Fruit fly (Drosophila melanogaster) Kc167 (cell line): ENCODE data around the gene CG17562.

Source experiments
- Myc ChIP-seq: fragments of >200 bp; optimal IDR thresholded peaks from 2 replicates; lab custom pipeline; 2017; ENCODE audit warnings: missing external identifiers
- Sin3A ChIP-seq: fragments of >200 bp; optimal IDR thresholded peaks from 2 replicates; lab custom pipeline; 2018; ENCODE audit warnings: missing external identifiers
- h ChIP-seq: fragments of >200 bp; optimal IDR thresholded peaks from 3 replicates; lab custom pipeline; 2018; ENCODE audit warnings: missing external identifiers
- insv ChIP-seq: fragments of >200 bp; optimal IDR thresholded peaks from 3 replicates; lab custom pipeline; 2018; ENCODE audit warnings: missing external identifiers
- psq ChIP-seq: fragments of >200 bp; optimal IDR thresholded peaks from 2 replicates; lab custom pipeline; 2017; ENCODE audit warnings: missing external identifiers
- ttk ChIP-seq: sonication (Bioruptor generic); optimal IDR thresholded peaks from 2 replicates; lab custom pipeline; 2017; ENCODE audit warnings: missing external identifiers

CG17562 gene

DNA sequence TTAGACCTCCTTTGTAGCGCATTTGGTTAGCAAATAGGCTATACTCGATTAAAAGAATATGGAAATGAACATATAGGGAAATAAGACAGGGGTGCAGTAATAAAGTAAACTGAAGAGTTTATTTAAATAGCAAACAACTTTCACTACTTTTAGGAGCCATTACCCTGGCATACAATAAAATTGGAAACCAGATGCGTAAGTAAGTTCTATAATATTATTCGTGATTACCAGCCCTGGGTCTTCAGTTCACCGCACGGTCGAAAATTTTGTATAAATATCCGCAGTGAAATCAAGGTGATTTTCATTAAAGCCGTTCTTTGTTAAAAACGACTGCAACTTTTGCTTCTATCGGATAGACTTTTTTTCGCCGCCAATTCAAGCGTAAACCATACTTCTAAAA lies at the start of gene CG17562:
CG17562 (plus strand) TSS at position 301 of the 400 bp plus-strand sequence.
- TF ChIP-seq Myc (lab: Kevin White, UChicago) (no peak), psq (lab: Kevin White, UChicago) (no peak), h (no peak), insv (lab: Kevin White, UChicago) (no peak)

DNA sequence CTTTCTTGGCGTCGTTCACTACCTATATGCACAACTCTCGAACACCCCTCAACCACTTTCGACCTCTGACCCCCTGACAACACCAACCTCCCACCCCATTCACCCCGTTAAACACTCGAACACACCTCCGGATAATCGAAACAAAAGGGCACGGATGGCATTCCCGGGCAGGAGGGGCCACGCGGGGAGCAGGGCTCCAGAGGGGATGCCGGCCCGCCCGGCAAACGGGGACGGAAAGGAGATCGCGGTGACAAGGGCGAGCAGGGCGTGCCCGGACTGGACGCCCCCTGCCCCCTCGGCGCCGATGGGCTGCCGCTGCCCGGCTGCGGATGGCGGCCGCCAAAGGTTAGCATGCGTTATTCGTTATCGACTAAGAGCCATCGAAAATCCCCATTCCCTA lies 45.8 kb upstream of the CG17562 start:
- TF ChIP-seq ttk (lab: Kevin White, UChicago) = no peak
- no peak for TF ChIP-seq psq (lab: Kevin White, UChicago)
- TF ChIP-seq Sin3A (lab: Kevin White, UChicago) = no peak
- TF ChIP-seq insv (lab: Kevin White, UChicago) = no peak
- TF ChIP-seq h = no peak
- no peak for TF ChIP-seq Myc (lab: Kevin White, UChicago)

DNA sequence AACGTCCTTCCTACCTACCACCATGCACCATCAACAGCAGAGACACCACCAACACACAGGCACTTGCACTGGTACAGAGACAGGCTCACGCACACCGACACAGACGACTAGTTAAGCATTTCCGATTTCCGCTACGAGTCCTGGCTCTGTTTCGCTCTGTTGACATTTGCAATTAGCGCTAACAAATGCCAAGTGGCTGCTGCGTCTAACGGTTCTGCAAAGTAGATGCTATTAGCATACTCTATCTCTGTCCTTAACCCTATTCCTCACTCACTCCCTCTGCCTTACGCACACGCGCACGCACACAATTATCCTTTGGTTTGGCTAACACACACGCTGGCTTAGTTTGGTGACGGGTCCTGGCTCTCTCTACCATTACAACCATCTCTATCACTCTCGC lies 44.6 kb upstream of the CG17562 start:
- TF ChIP-seq Sin3A (lab: Kevin White, UChicago) (no peak), psq (lab: Kevin White, UChicago) (no peak), h (no peak), Myc (lab: Kevin White, UChicago) (no peak), ttk (lab: Kevin White, UChicago) (no peak), insv (lab: Kevin White, UChicago) (no peak)

DNA sequence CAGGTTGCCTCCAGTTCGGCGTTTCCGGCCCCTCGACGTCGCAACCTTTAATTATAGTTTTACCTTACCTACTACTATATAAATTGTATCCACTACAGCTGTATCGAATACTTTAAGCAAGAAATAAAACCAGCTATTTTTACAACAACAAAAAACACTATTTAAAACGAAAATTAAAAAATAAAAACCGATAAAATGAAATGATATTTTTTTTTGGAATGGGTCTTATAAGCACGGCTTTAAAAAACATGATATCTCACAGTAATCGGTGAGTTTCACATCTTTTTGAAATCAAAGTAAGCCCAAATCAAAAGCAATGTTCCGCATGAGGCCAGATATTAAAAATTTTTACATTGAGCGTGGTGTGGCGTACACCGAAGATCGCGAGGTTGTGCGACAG lies 43.9 kb upstream of the CG17562 start, which contains the start of gene CG14891:
CG14891 (plus strand) TSS at position 301 of the 400 bp plus-strand sequence.
- TF ChIP-seq Sin3A (lab: Kevin White, UChicago) (no peak), psq (lab: Kevin White, UChicago) (no peak), h (no peak), ttk (lab: Kevin White, UChicago) (no peak), insv (lab: Kevin White, UChicago) (no peak), Myc (lab: Kevin White, UChicago) (no peak)

DNA sequence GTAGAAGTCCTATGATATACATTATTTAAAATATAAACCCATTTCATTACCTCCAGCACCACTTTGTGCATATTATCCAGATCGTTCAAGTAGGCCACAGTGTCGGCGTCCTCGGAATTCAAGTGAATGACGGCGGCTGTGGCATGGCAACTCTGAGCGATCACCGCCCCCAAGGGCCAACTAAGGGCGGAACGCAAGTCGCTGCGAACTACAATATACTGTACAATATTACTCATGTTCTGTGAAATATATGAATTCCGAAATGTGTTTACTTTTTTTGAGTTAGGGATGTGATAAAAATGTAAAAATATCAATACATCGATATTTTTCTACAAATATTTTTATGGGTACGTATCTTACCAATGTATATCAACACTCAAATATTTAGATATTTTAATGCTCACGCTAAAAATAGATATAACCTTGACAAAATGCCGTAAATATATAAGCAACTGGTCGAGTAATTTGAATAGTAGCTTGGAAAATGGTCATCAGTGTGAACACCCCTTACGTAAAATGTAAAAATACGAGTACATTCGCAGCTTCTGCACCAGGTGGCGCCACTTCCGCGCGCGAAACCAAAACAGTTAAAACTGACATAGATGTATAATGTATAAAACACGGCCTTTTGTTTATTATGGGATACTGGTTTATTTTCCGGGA lies 41.5 kb upstream of the CG17562 start, which contains the start of gene CG14903:
CG14903 (minus strand) TSS at position 270 of the 663 bp plus-strand sequence.
- TF ChIP-seq insv (lab: Kevin White, UChicago) (no peak), h (no peak), Sin3A (lab: Kevin White, UChicago) (no peak), ttk (lab: Kevin White, UChicago) (no peak), Myc (lab: Kevin White, UChicago) (no peak), psq (lab: Kevin White, UChicago) (no peak)

DNA sequence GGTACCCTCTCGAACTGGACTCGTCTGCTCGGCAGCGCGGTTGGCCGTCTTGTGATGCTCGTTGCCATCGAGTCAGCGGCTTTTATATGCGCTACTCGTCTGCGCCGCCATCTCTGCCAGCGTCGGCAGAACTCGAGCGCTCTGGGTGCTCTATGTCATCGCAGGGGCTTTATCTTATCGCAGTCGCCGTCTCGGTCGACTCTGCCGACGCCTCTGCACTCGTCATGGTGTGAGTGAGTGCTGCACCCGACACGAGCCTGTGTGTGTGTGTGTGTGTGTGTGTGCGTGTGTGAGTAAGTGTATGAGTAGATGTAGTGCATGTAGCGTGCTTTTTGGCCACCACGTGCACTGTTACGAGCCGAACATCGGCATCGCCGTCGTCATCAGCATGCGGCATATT lies 31.5 kb upstream of the CG17562 start, which contains the start of gene Scp2:
Scp2 (minus strand) TSS at position 59 of the 400 bp plus-strand sequence.
- TF ChIP-seq h (no peak), psq (lab: Kevin White, UChicago) (no peak), Sin3A (lab: Kevin White, UChicago) (no peak), ttk (lab: Kevin White, UChicago) (no peak), Myc (lab: Kevin White, UChicago) (no peak), insv (lab: Kevin White, UChicago) (no peak)

DNA sequence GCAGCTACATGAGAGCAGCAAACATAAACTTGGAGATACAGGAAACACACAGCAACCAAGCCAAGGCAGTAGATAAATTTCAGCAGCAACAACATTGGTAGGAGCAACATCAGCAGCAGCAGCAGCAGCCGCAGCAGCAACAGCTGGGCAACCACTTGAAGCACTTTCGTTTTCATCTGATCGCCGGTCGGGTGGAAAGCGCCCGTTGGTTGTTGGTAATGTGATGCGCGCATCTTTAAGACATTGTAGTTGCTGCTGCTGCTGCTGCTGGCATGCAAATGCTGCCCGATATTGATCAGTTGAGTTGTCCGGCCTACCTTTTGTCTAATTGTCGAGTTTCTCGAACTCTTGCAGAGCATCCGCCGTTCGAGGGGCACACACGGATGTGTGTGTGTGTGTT lies 23.7 kb upstream of the CG17562 start:
- TF ChIP-seq ttk (lab: Kevin White, UChicago) (no peak), h (no peak), Sin3A (lab: Kevin White, UChicago) (no peak), psq (lab: Kevin White, UChicago) (no peak), insv (lab: Kevin White, UChicago) (no peak), Myc (lab: Kevin White, UChicago) (no peak)

DNA sequence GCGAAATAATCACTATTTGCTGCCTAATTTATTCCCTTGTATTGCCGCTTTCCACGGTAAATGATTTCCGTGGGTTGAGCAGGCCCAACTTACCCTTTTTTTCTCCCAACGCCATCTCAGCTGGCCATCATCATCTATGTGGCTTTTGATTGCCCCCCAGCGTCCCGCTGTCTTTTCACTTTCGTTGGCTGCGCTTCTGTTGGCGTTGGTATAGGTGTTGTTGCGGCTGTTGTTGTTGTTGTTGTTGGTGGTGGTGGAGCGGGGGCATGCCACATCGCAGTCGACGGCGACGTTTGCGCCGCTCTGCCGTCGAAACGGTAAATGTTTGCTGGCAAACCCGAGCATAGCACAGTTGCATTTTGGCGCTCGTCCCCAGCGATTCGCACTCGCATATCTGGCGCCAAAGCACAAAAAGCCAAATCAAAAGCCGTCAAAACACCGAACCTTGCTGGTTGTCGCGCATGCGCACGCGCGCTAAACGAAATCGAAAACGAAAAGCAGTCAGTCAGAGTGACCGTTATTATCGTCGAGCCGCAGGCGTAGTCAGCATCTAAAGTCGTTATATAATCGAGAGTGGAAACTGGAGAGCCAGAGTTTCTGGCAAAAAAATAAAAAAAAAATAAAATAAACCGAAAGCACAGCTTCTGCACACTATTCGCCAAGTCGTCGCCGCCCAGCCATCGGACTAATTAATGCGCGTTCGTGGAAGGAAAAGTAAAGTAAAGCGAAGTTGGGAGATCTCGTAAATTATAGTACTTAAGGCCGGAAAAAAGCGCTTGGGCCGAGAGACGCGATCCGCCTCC lies 20.9 kb upstream of the CG17562 start, which contains the start of gene CG14892:
CG14892 (plus strand) TSS at position 359 of the 803 bp plus-strand sequence.
- TF ChIP-seq psq (lab: Kevin White, UChicago) (no peak), Sin3A (lab: Kevin White, UChicago) (no peak), ttk (lab: Kevin White, UChicago) (no peak), h (no peak), Myc (lab: Kevin White, UChicago) (no peak), insv (lab: Kevin White, UChicago) (no peak)

DNA sequence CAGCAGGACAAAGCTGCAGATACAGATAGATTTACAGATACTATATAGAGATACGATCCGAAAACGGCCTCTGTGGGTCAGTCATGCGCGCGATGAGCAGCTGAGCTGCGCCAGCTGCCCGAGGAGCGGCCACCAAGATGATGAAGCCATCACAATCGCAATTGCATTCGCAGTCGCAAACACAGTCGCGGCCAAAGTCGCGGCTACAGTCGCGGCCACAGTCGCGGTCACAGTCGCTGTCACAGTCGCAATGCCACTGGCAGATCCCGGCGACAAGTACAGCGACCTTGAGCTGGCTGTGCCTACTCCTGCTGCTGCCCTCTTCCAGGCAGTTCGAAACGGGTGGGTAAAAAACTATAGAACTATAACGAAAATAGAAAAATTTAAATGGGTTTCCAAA lies 20.1 kb upstream of the CG17562 start:
- TF ChIP-seq ttk (lab: Kevin White, UChicago) (no peak), h (no peak), Sin3A (lab: Kevin White, UChicago) (no peak), insv (lab: Kevin White, UChicago) (no peak), psq (lab: Kevin White, UChicago) (no peak)

DNA sequence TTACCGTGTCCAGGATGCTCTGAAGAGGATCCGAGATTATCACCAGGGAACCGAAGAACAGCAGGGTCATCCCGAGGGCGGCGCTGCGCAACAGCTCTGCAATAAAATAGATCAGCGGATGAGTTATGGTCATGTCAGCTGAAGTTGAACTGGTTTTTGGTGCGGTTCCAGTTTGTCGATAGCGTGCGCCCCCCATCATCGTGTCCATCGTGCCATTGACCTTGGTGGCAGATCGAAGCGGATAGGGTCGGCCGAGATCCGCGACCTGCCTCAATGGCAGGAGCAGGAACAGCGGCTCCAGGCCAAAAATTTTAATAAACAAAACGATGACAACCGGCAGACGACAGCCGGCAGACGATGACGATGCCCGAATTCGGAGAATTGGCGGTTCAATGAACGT lies 15.5 kb upstream of the CG17562 start:
- TF ChIP-seq h = no peak
- no peak for TF ChIP-seq ttk (lab: Kevin White, UChicago)
- TF ChIP-seq insv (lab: Kevin White, UChicago) = no peak
- no peak for TF ChIP-seq Sin3A (lab: Kevin White, UChicago)
- no peak for TF ChIP-seq Myc (lab: Kevin White, UChicago)
- no peak for TF ChIP-seq psq (lab: Kevin White, UChicago)

DNA sequence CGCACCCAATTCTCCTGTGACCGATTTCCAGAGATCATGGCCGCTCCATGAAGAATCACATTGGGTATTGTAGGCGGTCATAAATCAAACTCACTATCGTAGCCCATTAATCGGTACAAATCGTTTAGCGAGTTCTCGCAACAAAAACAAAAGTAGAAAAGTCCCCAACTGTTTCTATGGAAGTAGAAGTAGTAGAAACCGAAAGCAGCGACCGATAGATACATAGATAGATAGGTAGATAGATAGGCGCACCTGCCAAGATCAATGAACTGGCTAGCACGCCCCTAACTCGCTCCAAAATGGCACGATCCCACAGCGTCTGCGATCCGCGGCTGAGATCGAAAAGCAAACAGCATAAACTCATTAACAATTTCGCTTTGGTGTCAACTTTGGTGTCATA lies 14.4 kb upstream of the CG17562 start:
- TF ChIP-seq Myc (lab: Kevin White, UChicago) = no peak
- no peak for TF ChIP-seq psq (lab: Kevin White, UChicago)
- no peak for TF ChIP-seq Sin3A (lab: Kevin White, UChicago)
- no peak for TF ChIP-seq insv (lab: Kevin White, UChicago)
- no peak for TF ChIP-seq ttk (lab: Kevin White, UChicago)
- TF ChIP-seq h = no peak
